Fruit fly (Drosophila melanogaster) whole organism, embryonic: ENCODE results near the gene dpr9.
A peak's percentile ranks its signal among the peaks of the same experiment; 100 is the strongest.

Experiments used
- Abd-B ChIP-seq: fragments of 200-800 bp; sonication (Bioruptor generic); optimal IDR thresholded peaks from 2 replicates; lab custom pipeline; 2018; ENCODE audit warnings: missing biosample characterization, mild to moderate bottlenecking, missing genetic modification characterization, moderate library complexity
- Antp ChIP-seq: fragments of 200-800 bp; sonication (Bioruptor generic); optimal IDR thresholded peaks from 3 replicates; lab custom pipeline; 2016; ENCODE audit warnings: missing biosample characterization, missing genetic modification characterization
- Atf-2 ChIP-seq: fragments of 200-800 bp; sonication (Bioruptor generic); optimal IDR thresholded peaks from 2 replicates; lab custom pipeline; 2016; ENCODE audit warnings: missing biosample characterization, missing genetic modification characterization
- CG11093 ChIP-seq: fragments of 200-800 bp; sonication (Bioruptor generic); IDR thresholded peaks from 3 replicates; pipeline ENCODE4 v1.3.6; 2022; ENCODE audit warnings: missing biosample characterization, missing genetic modification characterization
- CG12659 ChIP-seq: fragments of 200-800 bp; sonication (Bioruptor generic); optimal IDR thresholded peaks from 3 replicates; lab custom pipeline; 2017; ENCODE audit warnings: mild to moderate bottlenecking, missing biosample characterization, missing genetic modification reagents, missing genetic modification characterization
- CG13287 ChIP-seq: fragments of 200-800 bp; sonication (Bioruptor generic); IDR thresholded peaks from 2 replicates; pipeline ENCODE4 v1.3.6; 2022; ENCODE audit warnings: missing biosample characterization, missing genetic modification characterization; ENCODE audit not compliant: partially characterized antibody
- CG14667 ChIP-seq: fragments of 200-800 bp; sonication (Bioruptor generic); IDR thresholded peaks from 2 replicates; pipeline ENCODE4 v1.3.6; 2022; ENCODE audit warnings: missing biosample characterization, missing genetic modification characterization
- CG16863 ChIP-seq: fragments of 200-800 bp; sonication (Bioruptor generic); optimal IDR thresholded peaks from 3 replicates; lab custom pipeline; 2016; ENCODE audit warnings: missing biosample characterization, missing genetic modification characterization
- CG2116 ChIP-seq: fragments of 200-800 bp; sonication (Bioruptor generic); optimal IDR thresholded peaks from 3 replicates; lab custom pipeline; 2018; ENCODE audit warnings: missing biosample characterization, mild to moderate bottlenecking, missing genetic modification characterization
- CG3726 ChIP-seq: fragments of 200-800 bp; sonication (Bioruptor generic); IDR thresholded peaks from 3 replicates; pipeline ENCODE4, ENCODE4 v1.3.6; 2022; ENCODE audit warnings: missing biosample characterization, missing genetic modification characterization
- CG4707 ChIP-seq: fragments of 200-800 bp; sonication (Bioruptor generic); optimal IDR thresholded peaks from 2 replicates; lab custom pipeline; 2018; ENCODE audit warnings: missing biosample characterization, mild to moderate bottlenecking, missing genetic modification characterization, moderate library complexity
- CG7271 ChIP-seq: fragments of 200-800 bp; sonication (Bioruptor generic); optimal IDR thresholded peaks from 2 replicates; lab custom pipeline; 2018; ENCODE audit warnings: missing biosample characterization, mild to moderate bottlenecking, missing genetic modification characterization, moderate library complexity
- CG7357 ChIP-seq: fragments of 200-800 bp; sonication (Bioruptor generic); IDR thresholded peaks from 3 replicates; pipeline ENCODE4 v1.3.6; 2022; ENCODE audit warnings: missing biosample characterization, missing genetic modification characterization
- CG8290 ChIP-seq, 3 experiments: fragments of 200-800 bp; sonication (Bioruptor generic); optimal IDR thresholded peaks; 2 replicates each; lab custom pipeline; 2016 to 2019; ENCODE audit warnings: missing biosample characterization in 3 of 3, missing genetic modification characterization in 3 of 3, mild to moderate bottlenecking in 2 of 3, moderate library complexity in 1 of 3
- CG8765 ChIP-seq: fragments of 200-800 bp; sonication (Bioruptor generic); IDR thresholded peaks from 2 replicates; pipeline ENCODE4 v1.3.6; 2022; ENCODE audit warnings: missing biosample characterization, missing genetic modification characterization
- CG9932 ChIP-seq: fragments of 200-800 bp; sonication (Bioruptor generic); IDR thresholded peaks from 2 replicates; pipeline ENCODE4 v1.3.6; 2022; ENCODE audit warnings: missing biosample characterization, missing genetic modification characterization
- Dip3 ChIP-seq: fragments of 200-800 bp; sonication (Bioruptor generic); optimal IDR thresholded peaks from 3 replicates; lab custom pipeline; 2016; ENCODE audit warnings: missing biosample characterization, missing genetic modification characterization
- Doc3 ChIP-seq: fragments of 200-800 bp; sonication (Bioruptor generic); IDR thresholded peaks from 3 replicates; pipeline ENCODE4 v1.3.6; 2022; ENCODE audit warnings: missing biosample characterization, missing genetic modification characterization; ENCODE audit not compliant: partially characterized antibody
- Dref ChIP-seq: fragments of 200-800 bp; sonication (Bioruptor generic); IDR thresholded peaks from 2 replicates; pipeline ENCODE4 v1.3.6; 2022; ENCODE audit warnings: missing biosample characterization, missing genetic modification characterization
- Drgx ChIP-seq: fragments of 200-800 bp; sonication (Bioruptor generic); IDR thresholded peaks from 2 replicates; pipeline ENCODE4 v1.3.6; 2022; ENCODE audit warnings: missing biosample characterization, missing genetic modification characterization
- Hand ChIP-seq: fragments of 200-800 bp; sonication (Bioruptor generic); optimal IDR thresholded peaks from 2 replicates; lab custom pipeline; 2017; ENCODE audit warnings: mild to moderate bottlenecking, missing biosample characterization, missing genetic modification reagents, missing genetic modification characterization
- HmgZ ChIP-seq: fragments of 200-800 bp; sonication (Bioruptor generic); optimal IDR thresholded peaks from 2 replicates; lab custom pipeline; 2018; ENCODE audit warnings: missing biosample characterization, mild to moderate bottlenecking, missing genetic modification characterization
- Hmr ChIP-seq: fragments of 200-800 bp; sonication (Bioruptor generic); optimal IDR thresholded peaks from 3 replicates; lab custom pipeline; 2017; ENCODE audit warnings: mild to moderate bottlenecking, missing biosample characterization, missing genetic modification reagents, missing genetic modification characterization
- Hr78 ChIP-seq, 2 experiments: fragments of 200-800 bp in 1 of 2; fragments of >200 bp in 1 of 2; sonication (Bioruptor generic) in 1 of 2; optimal IDR thresholded peaks; 2 replicates each; lab custom pipeline; 2017 to 2019; ENCODE audit warnings: missing biosample characterization in 2 of 2, missing genetic modification characterization in 2 of 2, mild to moderate bottlenecking in 1 of 2, moderate library complexity in 1 of 2
- Lpt ChIP-seq: fragments of >200 bp; optimal IDR thresholded peaks from 2 replicates; lab custom pipeline; 2018; ENCODE audit warnings: missing biosample characterization, missing genetic modification characterization
- MTF-1 ChIP-seq: fragments of 200-800 bp; sonication (Bioruptor generic); optimal IDR thresholded peaks from 2 replicates; lab custom pipeline; 2018; ENCODE audit warnings: missing biosample characterization, mild to moderate bottlenecking, missing genetic modification characterization, borderline replicate concordance
- Med ChIP-seq: fragments of 200-800 bp; sonication (Bioruptor generic); peaks from one replicate; lab custom pipeline; 2016; ENCODE audit warnings: missing biosample characterization, missing genetic modification characterization, mild to moderate bottlenecking, inconsistent platforms, moderate library complexity
- Meics ChIP-seq: fragments of 200-800 bp; sonication (Bioruptor generic); optimal IDR thresholded peaks from 2 replicates; lab custom pipeline; 2017; ENCODE audit warnings: missing biosample characterization, mild to moderate bottlenecking, missing genetic modification characterization
- Mes4 ChIP-seq: fragments of 200-800 bp; sonication (Bioruptor generic); optimal IDR thresholded peaks from 2 replicates; lab custom pipeline; 2016; ENCODE audit warnings: missing biosample characterization, missing genetic modification characterization
- NC2α ChIP-seq: fragments of 200-800 bp; sonication (Bioruptor generic); optimal IDR thresholded peaks from 2 replicates; lab custom pipeline; 2016; ENCODE audit warnings: missing biosample characterization, missing genetic modification characterization
- Nf-YC ChIP-seq: fragments of 200-800 bp; optimal IDR thresholded peaks from 3 replicates; lab custom pipeline; 2019; ENCODE audit warnings: missing biosample characterization, mild to moderate bottlenecking, missing genetic modification characterization, moderate library complexity
- Ptx1 ChIP-seq: fragments of 200-800 bp; sonication (Bioruptor generic); IDR thresholded peaks from 2 replicates; pipeline ENCODE4 v1.3.6; 2022; ENCODE audit warnings: missing biosample characterization, missing genetic modification characterization
- Spps ChIP-seq: fragments of 200-800 bp; sonication (Bioruptor generic); optimal IDR thresholded peaks from 2 replicates; lab custom pipeline; 2018; ENCODE audit warnings: missing biosample characterization, mild to moderate bottlenecking, missing genetic modification characterization
- Trl ChIP-seq, 3 experiments: fragments of >200 bp in 2 of 3; fragments of 200-800 bp in 1 of 3; sonication (Bioruptor generic) in 1 of 3; optimal IDR thresholded peaks; 2 replicates in 1 of 3; 3 replicates in 2 of 3; lab custom pipeline; 2016 to 2017; ENCODE audit warnings: missing biosample characterization in 1 of 3, missing genetic modification characterization in 1 of 3
- aop ChIP-seq: fragments of 200-800 bp; sonication (Bioruptor generic); IDR thresholded peaks from 2 replicates; pipeline ENCODE4 v1.3.6; 2022; ENCODE audit warnings: missing biosample characterization, missing genetic modification characterization
- ap ChIP-seq: fragments of 200-800 bp; sonication (Bioruptor generic); IDR thresholded peaks from 2 replicates; pipeline ENCODE4 v1.3.6; 2022; ENCODE audit warnings: missing biosample characterization, missing genetic modification characterization
- btn ChIP-seq: fragments of 200-800 bp; sonication (Bioruptor generic); optimal IDR thresholded peaks from 2 replicates; lab custom pipeline; 2016; ENCODE audit warnings: missing biosample characterization, missing genetic modification characterization
- cato ChIP-seq: fragments of 200-800 bp; sonication (Bioruptor generic); optimal IDR thresholded peaks from 2 replicates; lab custom pipeline; 2016; ENCODE audit warnings: missing biosample characterization, missing genetic modification characterization, borderline replicate concordance
- chn ChIP-seq: fragments of 200-800 bp; sonication (Bioruptor generic); optimal IDR thresholded peaks from 2 replicates; lab custom pipeline; 2016; ENCODE audit warnings: missing biosample characterization, missing genetic modification characterization
- cwo ChIP-seq: fragments of 200-800 bp; sonication (Bioruptor generic); optimal IDR thresholded peaks from 3 replicates; lab custom pipeline; 2017; ENCODE audit warnings: missing biosample characterization, missing genetic modification characterization, mild to moderate bottlenecking, moderate library complexity, missing genetic modification reagents
- esg ChIP-seq: fragments of 200-800 bp; sonication (Bioruptor generic); conservative IDR thresholded peaks from 2 replicates; pipeline ENCODE4 v1.3.6; 2022; ENCODE audit warnings: missing biosample characterization, missing genetic modification characterization
- fru ChIP-seq: fragments of >200 bp; optimal IDR thresholded peaks from 2 replicates; lab custom pipeline; 2017
- jumu ChIP-seq: fragments of 200-800 bp; sonication (Bioruptor generic); optimal IDR thresholded peaks from 3 replicates; lab custom pipeline; 2016; ENCODE audit warnings: missing biosample characterization, missing genetic modification characterization
- lov ChIP-seq, 2 experiments: fragments of 200-800 bp in 1 of 2; fragments of >200 bp in 1 of 2; sonication (Bioruptor generic) in 1 of 2; IDR thresholded peaks in 1 of 2; optimal IDR thresholded peaks in 1 of 2; 2 replicates in 1 of 2; 3 replicates in 1 of 2; pipeline versions ENCODE4 v1.3.6 to Lab custom; 2017 to 2022; ENCODE audit warnings: missing biosample characterization in 1 of 2, missing genetic modification characterization in 1 of 2
- nerfin-2 ChIP-seq: fragments of 200-800 bp; sonication (Bioruptor generic); IDR thresholded peaks from 2 replicates; pipeline ENCODE4 v1.3.6; 2022; ENCODE audit warnings: missing biosample characterization, missing genetic modification characterization; ENCODE audit not compliant: partially characterized antibody
- sim ChIP-seq: fragments of 200-800 bp; sonication (Bioruptor generic); IDR thresholded peaks from 2 replicates; pipeline ENCODE4 v1.3.6; 2022; ENCODE audit warnings: missing biosample characterization, missing genetic modification characterization
- sisA ChIP-seq: fragments of 200-800 bp; sonication (Bioruptor generic); IDR thresholded peaks from 2 replicates; pipeline ENCODE4 v1.3.6; 2022; ENCODE audit warnings: missing biosample characterization, missing genetic modification characterization
- tll ChIP-seq, 2 experiments: fragments of 200-800 bp in 1 of 2; fragments of >200 bp in 1 of 2; sonication (Bioruptor generic) in 1 of 2; optimal IDR thresholded peaks; 2 replicates each; lab custom pipeline; 2017 to 2019; ENCODE audit warnings: missing biosample characterization in 2 of 2, missing genetic modification characterization in 2 of 2, mild to moderate bottlenecking in 1 of 2, moderate library complexity in 1 of 2
- trh ChIP-seq: fragments of 200-800 bp; sonication (Bioruptor generic); optimal IDR thresholded peaks from 2 replicates; lab custom pipeline; 2016; ENCODE audit warnings: missing biosample characterization, missing genetic modification characterization
- zfh2 ChIP-seq: fragments of 200-800 bp; sonication (Bioruptor generic); optimal IDR thresholded peaks from 2 replicates; lab custom pipeline; 2016; ENCODE audit warnings: missing biosample characterization, missing genetic modification characterization

The dpr9 gene

DNA sequence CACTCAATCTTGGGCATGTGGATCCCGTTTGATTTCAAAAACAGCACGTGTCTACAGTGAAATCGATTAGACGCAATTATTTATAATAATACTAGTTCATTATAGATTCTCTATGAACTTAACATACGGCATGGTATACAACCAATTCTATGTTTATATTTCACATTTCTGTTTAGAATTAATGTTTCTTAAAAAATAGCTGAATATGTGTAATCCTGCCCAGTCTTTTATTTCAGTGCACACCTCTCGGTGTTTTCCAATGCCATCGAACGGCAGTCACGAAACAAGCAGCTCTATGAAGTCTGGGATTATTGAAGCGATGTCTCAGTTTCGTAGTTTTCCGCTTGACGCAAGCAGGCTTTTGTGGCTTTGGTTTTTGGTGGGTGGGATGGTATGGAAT is 40.8 kb upstream of the dpr9 start (continued):
- TF ChIP-seq lov (optimal IDR thresholded peaks at IDR 0.05; lab: Kevin White, UChicago) (no peak), lov (GFP tag; IDR thresholded peaks at IDR 0.05; lab: Robert Waterston, UW) (no peak), Dref (no peak), zfh2 (GFP tag; lab: Kevin White, UChicago) (no peak), ap (no peak), Meics (GFP tag; lab: Kevin White, UChicago) (no peak), CG7357 (GFP tag; lab: Robert Waterston, UW) (0 out of 3 replicates have a peak, but pooled peaks have one; percentile 28), Mes4 (no peak), trh (GFP tag; lab: Kevin White, UChicago) (no peak), CG4707 (GFP tag; lab: Kevin White, UChicago) (no peak), CG11093 (no peak), Hmr (peak; percentile 46), CG3726 (GFP tag; lab: Robert Waterston, UW) (no peak), cwo (peak; percentile 90), CG8290 (GFP tag; optimal IDR thresholded peaks at IDR 0.05; lab: Kevin White, UChicago) (no peak), CG8290 (tag; optimal IDR thresholded peaks at IDR 0.05; lab: Kevin White, UChicago) (no peak), Trl (optimal IDR thresholded peaks at IDR 0.05; lab: Kevin White, UChicago) (no peak), Trl (GFP tag; optimal IDR thresholded peaks at IDR 0.05; lab: Kevin White, UChicago) (no peak), btn (GFP tag; lab: Kevin White, UChicago) (no peak), Hr78 (GFP tag; optimal IDR thresholded peaks at IDR 0.05; lab: Kevin White, UChicago) (peak in 1 of 2 experiments; percentile 28), esg (GFP tag; lab: Robert Waterston, UW) (no peak), nerfin-2 (no peak), CG9932 (GFP tag; lab: Robert Waterston, UW) (no peak), CG7271 (tag; lab: Kevin White, UChicago) (no peak), Ptx1 (GFP tag; lab: Robert Waterston, UW) (peak; percentile 60), CG8765 (GFP tag; lab: Robert Waterston, UW) (no peak), chn (GFP tag; lab: Kevin White, UChicago) (no peak), MTF-1 (GFP tag; lab: Kevin White, UChicago) (no peak), CG12659 (GFP tag; lab: Kevin White, UChicago) (no peak), fru (lab: Kevin White, UChicago) (no peak), HmgZ (tag; lab: Kevin White, UChicago) (no peak), Doc3 (no peak), cato (GFP tag; lab: Kevin White, UChicago) (no peak), sim (GFP tag; lab: Robert Waterston, UW) (no peak), Spps (no peak), Hand (no peak), CG2116 (GFP tag; lab: Kevin White, UChicago) (no peak), sisA (GFP tag; lab: Robert Waterston, UW) (no peak), jumu (no peak), Med (peak; percentile 63), CG16863 (GFP tag; lab: Kevin White, UChicago) (no peak), CG13287 (GFP tag; lab: Robert Waterston, UW) (no peak), Antp (no peak), Abd-B (GFP tag; lab: Kevin White, UChicago) (no peak), Dip3 (GFP tag; lab: Kevin White, UChicago) (no peak), CG14667 (GFP tag; lab: Robert Waterston, UW) (no peak), Nf-YC (tag; lab: Kevin White, UChicago) (no peak), aop (no peak), Lpt (no peak), tll (GFP tag; optimal IDR thresholded peaks at IDR 0.05; lab: Kevin White, UChicago) (no peak), NC2α (no peak), Atf-2 (no peak), Drgx (0 out of 2 replicates have a peak, but pooled peaks have one; percentile 20)
